Fruit fly (Drosophila melanogaster): ENCODE measurements around the gene CG12502.

Gene CG12502

DNA sequence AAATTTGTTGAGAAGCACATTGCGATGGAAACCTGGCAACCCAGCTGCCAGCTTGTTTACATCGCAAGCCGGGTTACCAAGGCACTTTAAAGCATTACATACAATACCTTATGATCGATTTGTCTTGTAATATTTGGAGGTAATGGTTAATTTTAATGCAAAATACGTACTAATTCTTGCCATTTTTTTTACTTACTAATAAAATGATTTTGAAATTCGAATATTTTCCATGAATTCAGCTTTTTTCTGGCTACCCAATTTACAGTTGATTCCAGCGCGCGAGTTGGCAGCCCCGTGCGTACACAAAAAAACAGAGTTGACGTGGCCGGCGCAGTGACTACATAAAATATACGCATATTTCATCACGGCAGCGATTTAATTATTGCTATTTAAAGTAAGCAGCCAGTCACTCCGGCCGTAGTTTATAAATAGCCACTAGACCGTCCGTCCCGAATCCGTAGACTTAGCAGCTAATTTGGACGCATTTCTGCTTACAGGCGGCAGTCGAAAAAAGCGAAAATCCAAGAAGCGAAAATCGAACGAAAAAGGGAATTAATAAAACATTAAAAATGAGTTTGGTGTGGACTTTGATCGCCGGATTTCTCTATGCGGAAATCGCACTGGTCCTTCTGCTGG lies 27.5 kb upstream of the CG12502 start, which contains the start of the genes CG13901 and CG13887 (continued):
- TF ChIP-seq Meics (GFP tag; optimal IDR thresholded peaks at IDR 0.05) (peak; percentile 90), ato (GFP tag; IDR thresholded peaks at IDR 0.05; ENCODE audit: partially characterized antibody) (no peak), dysf (GFP tag; IDR thresholded peaks at IDR 0.05) (peak; percentile 90), CG32532 (GFP tag; IDR thresholded peaks at IDR 0.05) (peak; percentile 90), Dek (tag; optimal IDR thresholded peaks at IDR 0.05) (peak; percentile 86), CG14441 (GFP tag; IDR thresholded peaks at IDR 0.05) (peak; percentile 92), crol (GFP tag; IDR thresholded peaks at IDR 0.05) (peak; percentile 10; the same call in 1 of the 2 replicates), CG15073 (GFP tag; optimal IDR thresholded peaks at IDR 0.05) (peak; percentile 59), CG11696 (GFP tag; IDR thresholded peaks at IDR 0.05) (peak; percentile 76), tup (GFP tag; optimal IDR thresholded peaks at IDR 0.05) (peak; percentile 82), CG15696 (tag; optimal IDR thresholded peaks at IDR 0.05) (peak; percentile 89), Kr (GFP tag; optimal IDR thresholded peaks at IDR 0.05) (no peak), CG12155 (GFP tag; optimal IDR thresholded peaks at IDR 0.05) (peak; percentile 91), Oaz (GFP tag; IDR thresholded peaks at IDR 0.05) (peak; percentile 78), trh (GFP tag; optimal IDR thresholded peaks at IDR 0.05) (peak; percentile 73), CG12391 (tag; optimal IDR thresholded peaks at IDR 0.05) (peak; percentile 95), Oli (tag; optimal IDR thresholded peaks at IDR 0.05) (peak; percentile 84), CG4730 (GFP tag; IDR thresholded peaks at IDR 0.05) (peak; percentile 71), nmo (GFP tag; optimal IDR thresholded peaks at IDR 0.05) (peak; percentile 94), CG10543 (GFP tag; optimal IDR thresholded peaks at IDR 0.05) (peak; percentile 94), pnt (GFP tag; optimal IDR thresholded peaks at IDR 0.05) (peak; percentile 93), cato (GFP tag; optimal IDR thresholded peaks at IDR 0.05; ENCODE audit: borderline replicate concordance) (peak; percentile 84), CG13424 (tag; optimal IDR thresholded peaks at IDR 0.05) (peak; percentile 93), CG13287 (GFP tag; IDR thresholded peaks at IDR 0.05; ENCODE audit: partially characterized antibody) (peak; percentile 76), insv (GFP tag; optimal IDR thresholded peaks at IDR 0.05) (peak in 1 of 2 experiments; percentile 59), sob (GFP tag; IDR thresholded peaks at IDR 0.05) (peak; percentile 91), CG7839 (tag; optimal IDR thresholded peaks at IDR 0.05) (peak; percentile 90), TFAM (GFP tag; optimal IDR thresholded peaks at IDR 0.05) (no peak), kah (GFP tag; optimal IDR thresholded peaks at IDR 0.05) (peak; percentile 51), mam (GFP tag; optimal IDR thresholded peaks at IDR 0.05) (peak; percentile 96), Rfx (GFP tag; IDR thresholded peaks at IDR 0.05) (peak; percentile 94), row (GFP tag; IDR thresholded peaks at IDR 0.05) (peak; percentile 97), CkIIα-i1 (GFP tag; IDR thresholded peaks at IDR 0.05) (no peak), abd-A (tag; optimal IDR thresholded peaks at IDR 0.05) (no peak), nau (GFP tag; optimal IDR thresholded peaks at IDR 0.05) (no peak), Bteb2 (GFP tag; optimal IDR thresholded peaks at IDR 0.05) (peak; percentile 91), gro (GFP tag; optimal IDR thresholded peaks at IDR 0.05) (peak; percentile 95), CG7928 (GFP tag; optimal IDR thresholded peaks at IDR 0.05) (peak; percentile 68), slp2 (GFP tag; optimal IDR thresholded peaks at IDR 0.05) (peak; percentile 93), CG8089 (GFP tag; optimal IDR thresholded peaks at IDR 0.05) (peak; percentile 87), CG4282 (GFP tag; optimal IDR thresholded peaks at IDR 0.05) (peak; percentile 83), Atf3 (GFP tag; optimal IDR thresholded peaks at IDR 0.05) (peak; percentile 89), vfl (GFP tag; optimal IDR thresholded peaks at IDR 0.05) (peak; percentile 91), Rx (GFP tag; IDR thresholded peaks at IDR 0.05) (peak; percentile 71; the same call in 1 of the 2 replicates), CG3281 (GFP tag; optimal IDR thresholded peaks at IDR 0.05) (peak; percentile 91), lmd (GFP tag; IDR thresholded peaks at IDR 0.05) (peak; percentile 89), E2f2 (GFP tag; IDR thresholded peaks at IDR 0.05) (peak; percentile 81), ap (GFP tag; IDR thresholded peaks at IDR 0.05) (peak; percentile 81), br (optimal IDR thresholded peaks at IDR 0.05) (no peak), CG3163 (GFP tag; optimal IDR thresholded peaks at IDR 0.05) (peak; percentile 84), CG1602 (GFP tag; optimal IDR thresholded peaks at IDR 0.05) (peak; percentile 88)
